Worm (Caenorhabditis elegans) whole organism, L1 larva: ENCODE results near the gene C29F3.7.

Source experiments
- dpl-1 ChIP-seq, 3 experiments: fragments of 150-350 bp in 2 of 3; sonication (generic microtip) in 1 of 3; optimal IDR thresholded peaks; 2 replicates each; lab custom pipeline; 2014 to 2017; ENCODE audit warnings: missing biosample characterization in 3 of 3, missing genetic modification characterization in 3 of 3, missing genetic modification reagents in 3 of 3
- elt-2 ChIP-seq: sonication (generic microtip); optimal IDR thresholded peaks from 2 replicates; lab custom pipeline; 2016; ENCODE audit warnings: missing genetic modification characterization, mild to moderate bottlenecking, inconsistent platforms, missing compliant biosample characterization, missing genetic modification reagents
- hpl-2 ChIP-seq: fragments of 150-350 bp; optimal IDR thresholded peaks from 2 replicates; lab custom pipeline; 2014; ENCODE audit warnings: missing biosample characterization, missing genetic modification reagents, missing genetic modification characterization
- irx-1 ChIP-seq: sonication (generic microtip); optimal IDR thresholded peaks from 2 replicates; lab custom pipeline; 2016; ENCODE audit warnings: missing genetic modification characterization, missing compliant biosample characterization
- lir-3 ChIP-seq: sonication (generic microtip); optimal IDR thresholded peaks from 2 replicates; lab custom pipeline; 2016; ENCODE audit warnings: mild to moderate bottlenecking, missing genetic modification characterization, moderate library complexity, missing compliant biosample characterization; ENCODE audit not compliant: poor library complexity
- lsy-2 ChIP-seq, 2 experiments: fragments of 150-350 bp; optimal IDR thresholded peaks; 2 replicates each; lab custom pipeline; 2014; ENCODE audit warnings: missing biosample characterization in 2 of 2, missing genetic modification characterization in 2 of 2
- mep-1 ChIP-seq: fragments of 150-350 bp; optimal IDR thresholded peaks from 2 replicates; lab custom pipeline; 2014; ENCODE audit warnings: missing biosample characterization, missing genetic modification characterization
- nhr-11 ChIP-seq: fragments of 150-350 bp; optimal IDR thresholded peaks from 2 replicates; lab custom pipeline; 2014; ENCODE audit warnings: missing biosample characterization, missing genetic modification characterization
- nhr-77 ChIP-seq: fragments of 150-350 bp; optimal IDR thresholded peaks from 2 replicates; lab custom pipeline; 2014; ENCODE audit warnings: missing biosample characterization, missing genetic modification characterization
- snpc-4 ChIP-seq: fragments of 150-350 bp; optimal IDR thresholded peaks from 2 replicates; lab custom pipeline; 2014; ENCODE audit warnings: missing biosample characterization, missing genetic modification characterization
- sox-4 ChIP-seq: sonication (generic microtip); optimal IDR thresholded peaks from 2 replicates; lab custom pipeline; 2016; ENCODE audit warnings: missing genetic modification characterization, missing compliant biosample characterization
- sptf-1 ChIP-seq: fragments of 150-350 bp; optimal IDR thresholded peaks from 2 replicates; lab custom pipeline; 2014; ENCODE audit warnings: missing biosample characterization, missing genetic modification characterization

- TF ChIP-seq sptf-1 (tag; lab: Kevin White, UChicago) (no peak), lsy-2 (tag; optimal IDR thresholded peaks at IDR 0.05; lab: Kevin White, UChicago) (no peak), elt-2 (tag; lab: Kevin White, UChicago) (no peak), dpl-1 (GFP tag; optimal IDR thresholded peaks at IDR 0.05; lab: Kevin White, UChicago) (no peak), sox-4 (tag; lab: Kevin White, UChicago) (no peak), hpl-2 (no peak), nhr-11 (tag; lab: Kevin White, UChicago) (no peak), snpc-4 (tag; lab: Kevin White, UChicago) (no peak), mep-1 (tag; lab: Kevin White, UChicago) (no peak), lir-3 (tag; lab: Kevin White, UChicago) (no peak), nhr-77 (tag; lab: Kevin White, UChicago) (no peak), irx-1 (no peak)
Measured at ce11 chrV:15341404-15341803, 13.3 kb upstream of the C29F3.7 start, which contains the start of gene clec-229.
